Fruit fly (Drosophila melanogaster) whole organism, embryonic: ENCODE results near the gene CG9839.

Source experiments
- CG14965 ChIP-seq: fragments of 200-800 bp; sonication (Bioruptor generic); optimal IDR thresholded peaks from 2 replicates; lab custom pipeline; 2016; ENCODE audit warnings: missing biosample characterization, missing genetic modification characterization, borderline replicate concordance
- CG8388 ChIP-seq: fragments of 200-800 bp; sonication (Bioruptor generic); optimal IDR thresholded peaks from 2 replicates; lab custom pipeline; 2019; ENCODE audit warnings: missing biosample characterization, mild to moderate bottlenecking, missing genetic modification characterization, moderate library complexity
- nau ChIP-seq: fragments of 200-800 bp; sonication (Bioruptor generic); optimal IDR thresholded peaks from 3 replicates; lab custom pipeline; 2017; ENCODE audit warnings: missing biosample characterization, mild to moderate bottlenecking, missing genetic modification characterization, missing genetic modification reagents
- nmo ChIP-seq: fragments of 200-800 bp; sonication (Bioruptor generic); optimal IDR thresholded peaks from 2 replicates; lab custom pipeline; 2018; ENCODE audit warnings: missing biosample characterization, mild to moderate bottlenecking, missing genetic modification characterization, moderate library complexity
- pros ChIP-seq: fragments of 200-800 bp; sonication (Bioruptor generic); optimal IDR thresholded peaks from 3 replicates; lab custom pipeline; 2019; ENCODE audit warnings: missing biosample characterization, mild to moderate bottlenecking, missing genetic modification characterization, moderate library complexity
- seq ChIP-seq: fragments of 200-800 bp; sonication (Bioruptor generic); IDR thresholded peaks from 2 replicates; pipeline ENCODE4 v1.3.6; 2022; ENCODE audit warnings: missing biosample characterization, missing genetic modification characterization

DNA sequence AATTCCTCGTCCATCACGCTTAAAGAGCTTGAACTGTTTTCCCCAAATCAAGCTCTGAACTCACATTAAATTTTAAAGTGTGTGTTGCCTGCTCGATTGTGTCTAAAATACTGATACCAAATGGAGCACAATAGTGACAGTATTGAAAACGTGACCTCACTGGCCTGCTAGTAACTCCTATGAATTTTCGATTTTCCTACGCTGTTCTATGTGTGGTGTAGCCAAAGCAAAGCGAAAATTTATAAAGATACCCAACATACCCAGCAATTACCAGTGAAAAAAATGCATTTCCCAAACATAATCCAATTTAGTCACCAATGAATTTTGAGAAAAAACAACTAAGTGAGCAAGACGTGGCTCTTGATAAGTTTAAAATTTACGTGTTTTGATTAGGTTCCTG, 25.8 kb downstream of the CG9839 start, which contains the start of gene CG33191:
- TF ChIP-seq CG8388 (GFP tag; lab: Kevin White, UChicago) (no peak), pros (GFP tag; lab: Kevin White, UChicago) (no peak), nmo (GFP tag; lab: Kevin White, UChicago) (no peak), seq (GFP tag; lab: Robert Waterston, UW) (no peak), nau (GFP tag; lab: Kevin White, UChicago) (no peak), CG14965 (no peak)
